Worm (Caenorhabditis elegans) whole organism, L1 larva: Measurements from ENCODE around the gene C16C8.5.

Source experiments
- Y116A8C.19 ChIP-seq: sonication (generic microtip); optimal IDR thresholded peaks from 2 replicates; lab custom pipeline; 2016; ENCODE audit warnings: missing compliant biosample characterization, missing genetic modification characterization, borderline replicate concordance
- blmp-1 ChIP-seq: fragments of 150-350 bp; optimal IDR thresholded peaks from 2 replicates; lab custom pipeline; 2014; ENCODE audit warnings: missing biosample characterization, missing genetic modification characterization
- ceh-8 ChIP-seq: fragments of 200-800 bp; sonication (Bioruptor generic); optimal IDR thresholded peaks from 2 replicates; lab custom pipeline; 2018; ENCODE audit warnings: mild to moderate bottlenecking, missing genetic modification characterization, moderate library complexity, missing compliant biosample characterization
- ceh-88 ChIP-seq: fragments of 200-800 bp; sonication (Bioruptor generic); IDR thresholded peaks from 2 replicates; pipeline ENCODE4 v1.3.6; 2022; ENCODE audit warnings: missing genetic modification characterization, missing compliant biosample characterization
- dsc-1 ChIP-seq: sonication (generic microtip); optimal IDR thresholded peaks from 2 replicates; lab custom pipeline; 2016; ENCODE audit warnings: mild to moderate bottlenecking, missing genetic modification characterization, missing compliant biosample characterization
- efl-1 ChIP-seq, 4 experiments: fragments of 150-350 bp; optimal IDR thresholded peaks in 3 of 4; peaks in 1 of 4; 1 replicate in 1 of 4; 2 replicates in 3 of 4; lab custom pipeline; 2014; ENCODE audit warnings: missing biosample characterization in 2 of 4, missing genetic modification characterization in 2 of 4, missing genetic modification reagents in 2 of 4
- efl-3 ChIP-seq: fragments of 200-800 bp; sonication (Bioruptor generic); optimal IDR thresholded peaks from 2 replicates; lab custom pipeline; 2018; ENCODE audit warnings: mild to moderate bottlenecking, missing genetic modification characterization, missing compliant biosample characterization
- fos-1 ChIP-seq: fragments of 150-350 bp; optimal IDR thresholded peaks from 2 replicates; lab custom pipeline; 2014; ENCODE audit warnings: missing biosample characterization, missing genetic modification characterization
- grh-1 ChIP-seq: fragments of 200-800 bp; sonication (Bioruptor generic); IDR thresholded peaks from 2 replicates; pipeline ENCODE4 v1.3.6; 2022; ENCODE audit warnings: missing genetic modification reagents, missing genetic modification characterization, missing compliant biosample characterization
- hlh-17 ChIP-seq: fragments of 200-800 bp; sonication (Bioruptor generic); optimal IDR thresholded peaks from 2 replicates; lab custom pipeline; 2018; ENCODE audit warnings: missing genetic modification characterization, mild to moderate bottlenecking, missing compliant biosample characterization, moderate library complexity, borderline replicate concordance
- hlh-4 ChIP-seq: sonication (generic microtip); optimal IDR thresholded peaks from 2 replicates; lab custom pipeline; 2016; ENCODE audit warnings: mild to moderate bottlenecking, missing genetic modification characterization, missing compliant biosample characterization
- hpl-2 ChIP-seq: fragments of 150-350 bp; optimal IDR thresholded peaks from 2 replicates; lab custom pipeline; 2014; ENCODE audit warnings: missing biosample characterization, missing genetic modification reagents, missing genetic modification characterization
- irx-1 ChIP-seq: sonication (generic microtip); optimal IDR thresholded peaks from 2 replicates; lab custom pipeline; 2016; ENCODE audit warnings: missing genetic modification characterization, missing compliant biosample characterization
- lin-13 ChIP-seq: fragments of 150-350 bp; optimal IDR thresholded peaks from 2 replicates; lab custom pipeline; 2014; ENCODE audit warnings: missing biosample characterization, missing genetic modification reagents, missing genetic modification characterization
- lir-3 ChIP-seq: sonication (generic microtip); optimal IDR thresholded peaks from 2 replicates; lab custom pipeline; 2016; ENCODE audit warnings: mild to moderate bottlenecking, missing genetic modification characterization, moderate library complexity, missing compliant biosample characterization; ENCODE audit not compliant: poor library complexity
- mab-9 ChIP-seq: fragments of 200-800 bp; sonication (Bioruptor generic); IDR thresholded peaks from 2 replicates; pipeline ENCODE4 v1.3.6; 2022; ENCODE audit warnings: missing genetic modification reagents, missing genetic modification characterization, missing compliant biosample characterization
- mef-2 ChIP-seq: fragments of 150-350 bp; optimal IDR thresholded peaks from 2 replicates; lab custom pipeline; 2014; ENCODE audit warnings: missing biosample characterization, missing genetic modification characterization
- nhr-11 ChIP-seq: fragments of 150-350 bp; optimal IDR thresholded peaks from 2 replicates; lab custom pipeline; 2014; ENCODE audit warnings: missing biosample characterization, missing genetic modification characterization
- nhr-20 ChIP-seq: sonication (generic microtip); optimal IDR thresholded peaks from 2 replicates; lab custom pipeline; 2016; ENCODE audit warnings: mild to moderate bottlenecking, missing genetic modification characterization, missing compliant biosample characterization
- nhr-28 ChIP-seq: fragments of 150-350 bp; optimal IDR thresholded peaks from 2 replicates; lab custom pipeline; 2014; ENCODE audit warnings: missing biosample characterization, missing genetic modification characterization
- nhr-47 ChIP-seq: sonication (generic microtip); optimal IDR thresholded peaks from 2 replicates; lab custom pipeline; 2016; ENCODE audit warnings: mild to moderate bottlenecking, missing genetic modification characterization, moderate library complexity, missing compliant biosample characterization
- nhr-77 ChIP-seq: fragments of 150-350 bp; optimal IDR thresholded peaks from 2 replicates; lab custom pipeline; 2014; ENCODE audit warnings: missing biosample characterization, missing genetic modification characterization
- pag-3 ChIP-seq: sonication (generic microtip); optimal IDR thresholded peaks from 2 replicates; lab custom pipeline; 2017; ENCODE audit warnings: missing genetic modification characterization, mild to moderate bottlenecking, missing compliant biosample characterization, antibody characterized with exemption, borderline replicate concordance; ENCODE audit not compliant: insufficient read depth
- pqm-1 ChIP-seq: sonication (generic microtip); optimal IDR thresholded peaks from 3 replicates; lab custom pipeline; 2017; ENCODE audit warnings: missing biosample characterization, missing genetic modification characterization
- rnt-1 ChIP-seq: sonication (generic microtip); optimal IDR thresholded peaks from 2 replicates; lab custom pipeline; 2016; ENCODE audit warnings: mild to moderate bottlenecking, missing genetic modification characterization, moderate library complexity, missing compliant biosample characterization
- snpc-4 ChIP-seq: fragments of 150-350 bp; optimal IDR thresholded peaks from 2 replicates; lab custom pipeline; 2014; ENCODE audit warnings: missing biosample characterization, missing genetic modification characterization
- sptf-1 ChIP-seq: fragments of 150-350 bp; optimal IDR thresholded peaks from 2 replicates; lab custom pipeline; 2014; ENCODE audit warnings: missing biosample characterization, missing genetic modification characterization
- sup-37 ChIP-seq: fragments of 200-800 bp; sonication (Bioruptor generic); optimal IDR thresholded peaks from 2 replicates; lab custom pipeline; 2018; ENCODE audit warnings: mild to moderate bottlenecking, missing genetic modification characterization, missing compliant biosample characterization
- tlp-1 ChIP-seq: fragments of 150-350 bp; optimal IDR thresholded peaks from 2 replicates; lab custom pipeline; 2014; ENCODE audit warnings: missing biosample characterization, missing genetic modification characterization
- unc-130 ChIP-seq: fragments of 150-350 bp; optimal IDR thresholded peaks from 2 replicates; lab custom pipeline; 2017; ENCODE audit warnings: missing biosample characterization, missing genetic modification characterization, inconsistent platforms
- unc-30 ChIP-seq: sonication (generic microtip); optimal IDR thresholded peaks from 2 replicates; lab custom pipeline; 2017; ENCODE audit warnings: missing biosample characterization, missing genetic modification characterization
- unc-62 ChIP-seq: fragments of 150-350 bp; optimal IDR thresholded peaks from 2 replicates; lab custom pipeline; 2014; ENCODE audit warnings: missing biosample characterization, missing genetic modification reagents, missing genetic modification characterization
- ztf-4 ChIP-seq: fragments of 150-350 bp; optimal IDR thresholded peaks from 2 replicates; lab custom pipeline; 2014; ENCODE audit warnings: missing biosample characterization, missing genetic modification characterization

The C16C8.5 gene

DNA sequence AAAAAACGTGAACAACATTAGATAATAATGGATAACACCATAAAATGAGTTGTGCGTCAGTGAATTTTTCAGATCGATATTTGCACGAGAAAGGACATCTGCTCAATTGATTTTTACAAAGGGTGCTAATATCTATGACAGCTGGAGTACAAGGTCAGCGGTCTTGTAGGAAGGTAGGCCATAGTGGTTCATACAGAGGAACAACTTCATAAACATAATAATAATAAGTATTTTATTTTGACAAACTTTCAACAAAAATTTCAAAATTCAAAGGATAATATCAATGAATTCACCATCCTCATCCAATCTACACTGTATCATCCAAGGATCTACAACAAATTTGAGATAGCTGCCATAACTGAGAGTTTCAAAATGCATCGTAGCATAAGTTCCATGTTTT is 32.0 kb upstream of the C16C8.5 start, which contains the start of gene fbxb-104:
TSS of gene fbxb-104 (minus strand) at position 101 of the 400 bp plus-strand sequence.
- no peak for TF ChIP-seq snpc-4 (tag; lab: Kevin White, UChicago)
- no peak for TF ChIP-seq Y116A8C.19 (tag; lab: Kevin White, UChicago)
- no peak for TF ChIP-seq nhr-28 (tag; lab: Kevin White, UChicago)
- TF ChIP-seq ztf-4 (tag; lab: Kevin White, UChicago), result no peak
- TF ChIP-seq mef-2 (tag; lab: Kevin White, UChicago), result no peak
- no peak for TF ChIP-seq blmp-1 (tag; lab: Kevin White, UChicago)
- no peak for TF ChIP-seq pag-3 (tag; lab: Kevin White, UChicago)
- no peak for TF ChIP-seq sptf-1
- TF ChIP-seq grh-1 (GFP tag; lab: Robert Waterston, UW), result no peak

DNA sequence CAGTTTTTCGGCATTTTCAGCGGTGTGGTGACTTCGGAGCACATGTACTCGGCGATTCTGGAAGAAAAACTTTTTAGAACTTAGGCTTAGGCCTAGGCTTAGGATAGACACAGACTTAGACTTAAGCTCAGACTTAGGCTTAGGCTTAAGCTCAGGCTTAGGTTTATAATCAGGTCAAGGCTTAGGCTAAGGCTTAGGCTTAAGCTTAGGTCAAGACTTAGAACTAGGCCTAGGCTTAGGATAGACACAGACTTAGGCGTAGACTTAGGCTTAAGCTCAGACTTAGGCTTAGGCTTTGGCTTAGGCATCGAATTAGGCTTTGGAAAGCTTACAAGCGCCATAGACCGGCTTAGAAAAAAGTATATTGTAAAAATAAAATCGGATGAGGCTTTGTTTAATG is 31.4 kb upstream of the C16C8.5 start:
- no peak for TF ChIP-seq hlh-4 (tag; lab: Kevin White, UChicago)
- no peak for TF ChIP-seq nhr-20
- TF ChIP-seq efl-3, result no peak
- TF ChIP-seq unc-62 (GFP tag; lab: Kevin White, UChicago), result no peak
- TF ChIP-seq lir-3 (tag; lab: Kevin White, UChicago), result no peak
- TF ChIP-seq nhr-77 (tag; lab: Kevin White, UChicago), result no peak
- no peak for TF ChIP-seq hlh-17 (GFP tag; lab: Kevin White, UChicago)
- TF ChIP-seq dsc-1, result no peak
- no peak for TF ChIP-seq pqm-1 (tag; lab: Kevin White, UChicago)
- no peak for TF ChIP-seq lin-13 (GFP tag; lab: Kevin White, UChicago)
- TF ChIP-seq hpl-2 (GFP tag; lab: Kevin White, UChicago), result no peak
- TF ChIP-seq unc-30 (tag; lab: Kevin White, UChicago), result no peak

DNA sequence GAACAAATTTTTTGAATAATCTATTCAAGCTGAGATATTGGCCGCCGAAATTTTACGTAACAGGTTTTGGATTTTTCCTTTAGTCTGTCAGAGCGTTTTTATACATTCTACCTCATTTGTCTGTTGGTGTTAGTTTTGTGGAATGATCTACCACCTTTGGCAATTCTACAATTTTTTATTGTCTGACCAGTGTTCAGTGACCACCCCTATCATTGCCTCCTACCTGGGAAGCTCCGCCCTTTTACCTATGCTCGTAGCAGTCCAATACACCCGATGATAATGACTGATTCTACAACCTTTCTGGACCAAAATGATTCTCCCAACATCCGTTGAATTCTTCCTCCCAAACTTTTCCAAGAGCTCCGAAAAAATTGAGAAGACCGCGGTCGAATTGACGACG is 28.6 kb upstream of the C16C8.5 start, which contains the start of gene sdz-32:
TSS of gene sdz-32 (plus strand) at position 301 of the 400 bp plus-strand sequence.
- no peak for TF ChIP-seq nhr-11 (tag; lab: Kevin White, UChicago)

ce11 chrII:3472817-3473216 is 27.6 kb upstream of the C16C8.5 start, which contains the start of gene Y49F6B.6:
Gene Y49F6B.6 (plus strand): TSS chrII:3473117.
- TF ChIP-seq unc-30 (tag; lab: Kevin White, UChicago) (no peak), ceh-8 (GFP tag; lab: Kevin White, UChicago) (no peak), mab-9 (GFP tag; lab: Robert Waterston, UW) (no peak), rnt-1 (tag; lab: Kevin White, UChicago) (no peak), unc-62 (GFP tag; lab: Kevin White, UChicago) (no peak), hlh-4 (tag; lab: Kevin White, UChicago) (no peak), fos-1 (no peak), unc-130 (tag; lab: Kevin White, UChicago) (no peak), sup-37 (GFP tag; lab: Kevin White, UChicago) (no peak), efl-1 (optimal IDR thresholded peaks at IDR 0.05; lab: Kevin White, UChicago) (no peak), efl-1 (GFP tag; optimal IDR thresholded peaks at IDR 0.05 in 1 of 2; lab: Kevin White, UChicago) (no peak), nhr-47 (tag; lab: Kevin White, UChicago) (no peak), tlp-1 (tag; lab: Kevin White, UChicago) (no peak)

DNA sequence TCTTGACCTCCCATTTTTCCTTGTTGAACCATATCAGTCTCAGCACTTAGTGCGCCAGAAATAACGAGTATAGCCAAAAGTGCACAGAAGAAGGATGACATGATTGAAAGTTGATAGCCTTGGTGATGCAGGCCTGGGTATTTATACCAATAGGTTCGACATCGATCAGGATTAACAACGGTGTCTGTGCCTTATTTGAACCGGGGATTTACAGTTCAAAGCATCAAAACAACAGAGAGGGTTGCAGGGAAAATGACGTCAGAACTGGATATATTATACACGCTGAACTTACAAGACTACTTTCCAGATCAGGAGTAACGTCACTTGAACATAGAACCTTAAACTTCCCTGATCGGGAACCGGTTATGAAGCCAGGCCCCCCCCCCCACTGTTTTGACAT is 27.1 kb upstream of the C16C8.5 start, which contains the start of gene Y49F6B.12:
TSS of gene Y49F6B.12 (minus strand) at position 101 of the 400 bp plus-strand sequence.
- TF ChIP-seq nhr-47 (tag; lab: Kevin White, UChicago) (no peak), irx-1 (tag; lab: Kevin White, UChicago) (no peak), ceh-88 (GFP tag; lab: Robert Waterston, UW) (no peak)
